Fruit fly (Drosophila melanogaster): ENCODE data around the gene CAH8.

Gene CAH8

dm6 chr3R:22356464-22357410 is 32.8 kb downstream of the CAH8 start, which contains the start of gene Sar1 (continued):
- TF ChIP-seq usp (GFP tag; optimal IDR thresholded peaks at IDR 0.05): no peak

dm6 chr3R:22351396-22351795 is 38.1 kb downstream of the CAH8 start, which contains the start of gene rdhB:
TSS of gene rdhB (plus strand) at chr3R:22351696.
- TF ChIP-seq ssp (GFP tag; IDR thresholded peaks at IDR 0.05) (no peak), Stat92E (GFP tag; optimal IDR thresholded peaks at IDR 0.05) (no peak), CG10274 (GFP tag; optimal IDR thresholded peaks at IDR 0.05) (no peak), Hr39 (optimal IDR thresholded peaks at IDR 0.05) (no peak), CG8359 (GFP tag; optimal IDR thresholded peaks at IDR 0.05; ENCODE audit: borderline replicate concordance) (no peak), CG12942 (GFP tag; optimal IDR thresholded peaks at IDR 0.05) (no peak), toy (GFP tag; IDR thresholded peaks at IDR 0.05) (no peak)

dm6 chr3R:22342708-22343107 is 46.8 kb downstream of the CAH8 start:
- TF ChIP-seq CG6654 (GFP tag; optimal IDR thresholded peaks at IDR 0.05) (peak; percentile 88), Lpt (GFP tag; optimal IDR thresholded peaks at IDR 0.05) (no peak), cad (GFP tag; optimal IDR thresholded peaks at IDR 0.05) (peak; percentile 59), Ets65A (GFP tag) (peak; percentile 33)

dm6 chr3R:22342151-22342550 is 47.4 kb downstream of the CAH8 start, which contains the start of gene CG5386:
TSS of gene CG5386 (minus strand) at chr3R:22342251.
- TF ChIP-seq grn (GFP tag; optimal IDR thresholded peaks at IDR 0.05) (no peak), NC2β (GFP tag; optimal IDR thresholded peaks at IDR 0.05) (no peak), ewg (GFP tag; optimal IDR thresholded peaks at IDR 0.05) (no peak), Mrtf (GFP tag; IDR thresholded peaks at IDR 0.05) (no peak), Rfx (GFP tag; IDR thresholded peaks at IDR 0.05) (no peak), HLH4C (GFP tag; IDR thresholded peaks at IDR 0.05; ENCODE audit: partially characterized antibody) (no peak), Hmr (GFP tag; optimal IDR thresholded peaks at IDR 0.05) (no peak), Optix (GFP tag; IDR thresholded peaks at IDR 0.05) (no peak), gce (GFP tag; IDR thresholded peaks at IDR 0.05) (no peak), rib (GFP tag; IDR thresholded peaks at IDR 0.05) (no peak), cad (GFP tag; optimal IDR thresholded peaks at IDR 0.05) (no peak), da (GFP tag; optimal IDR thresholded peaks at IDR 0.05) (no peak), CG10147 (GFP tag; optimal IDR thresholded peaks at IDR 0.05) (no peak)

dm6 chr3R:22341652-22342051 is 47.9 kb downstream of the CAH8 start:
- TF ChIP-seq MESR4 (GFP tag; optimal IDR thresholded peaks at IDR 0.05) (no peak), Fer3 (tag; optimal IDR thresholded peaks at IDR 0.05) (no peak), Dip2 (GFP tag; IDR thresholded peaks at IDR 0.05) (no peak), Dfd (GFP tag; optimal IDR thresholded peaks at IDR 0.05) (peak in 1 of 2 experiments; percentile 52)

- no peak for TF ChIP-seq unc-4 (GFP tag; IDR thresholded peaks at IDR 0.05; ENCODE audit: partially characterized antibody)
- no peak for TF ChIP-seq al (GFP tag; IDR thresholded peaks at IDR 0.05)
- no peak for TF ChIP-seq CG6813 (GFP tag; optimal IDR thresholded peaks at IDR 0.05)
- no peak for TF ChIP-seq da (GFP tag; optimal IDR thresholded peaks at IDR 0.05)
Observed at dm6 chr3R:22340207-22340606, 49.3 kb downstream of the CAH8 start, which contains the start of gene CG5388. TSS of gene CG5388 (minus strand) at chr3R:22340307.

Measured in whole organism, embryonic.